Fruit fly (Drosophila melanogaster): Measurements from ENCODE around the gene CkIIalpha-i1.

CkIIalpha-i1 gene

dm6 chr3L:15832146-15832545, 15.4 kb downstream of the CkIIalpha-i1 start, which contains the start of gene CG12713 (continued):
- TF ChIP-seq CG17802 (tag; optimal IDR thresholded peaks at IDR 0.05) (peak; percentile 93), mam (GFP tag; optimal IDR thresholded peaks at IDR 0.05) (peak; percentile 50), pan (optimal IDR thresholded peaks at IDR 0.05) (no peak), pan (GFP tag; optimal IDR thresholded peaks at IDR 0.05 in 1 of 2, IDR thresholded peaks at IDR 0.05 in 1 of 2) (no peak), insv (GFP tag; optimal IDR thresholded peaks at IDR 0.05) (peak in 1 of 2 experiments; percentile 22), Hand (GFP tag; optimal IDR thresholded peaks at IDR 0.05) (no peak), Nf-YC (tag; optimal IDR thresholded peaks at IDR 0.05) (no peak), CG5180 (GFP tag; optimal IDR thresholded peaks at IDR 0.05) (no peak), MBD-R2 (GFP tag; IDR thresholded peaks at IDR 0.05) (peak; percentile 87), GATAe (GFP tag; conservative IDR thresholded peaks at IDR 0.05) (no peak), ash1 (GFP tag; optimal IDR thresholded peaks at IDR 0.05) (no peak), row (GFP tag; IDR thresholded peaks at IDR 0.05) (peak; percentile 78), CG15696 (tag; optimal IDR thresholded peaks at IDR 0.05) (no peak), grau (tag; optimal IDR thresholded peaks at IDR 0.05) (peak; percentile 31), CG1233 (GFP tag; optimal IDR thresholded peaks at IDR 0.05) (no peak), trem (tag; optimal IDR thresholded peaks at IDR 0.05) (peak; percentile 82), CG12659 (GFP tag; optimal IDR thresholded peaks at IDR 0.05) (peak; percentile 52), rib (GFP tag; IDR thresholded peaks at IDR 0.05) (no peak), ems (GFP tag; optimal IDR thresholded peaks at IDR 0.05) (no peak), CG10431 (GFP tag; optimal IDR thresholded peaks at IDR 0.05) (no peak), HmgD (GFP tag; optimal IDR thresholded peaks at IDR 0.05) (peak; percentile 16), CG4360 (GFP tag; IDR thresholded peaks at IDR 0.05) (no peak), CG3281 (GFP tag; optimal IDR thresholded peaks at IDR 0.05) (no peak), sisA (GFP tag; IDR thresholded peaks at IDR 0.05) (no peak), gem (tag; optimal IDR thresholded peaks at IDR 0.05) (peak; percentile 40), Taf1 (GFP tag; IDR thresholded peaks at IDR 0.05) (no peak), CG4404 (GFP tag; IDR thresholded peaks at IDR 0.05) (no peak), hkb (optimal IDR thresholded peaks at IDR 0.05) (peak; percentile 20), hkb (GFP tag; IDR thresholded peaks at IDR 0.05) (no peak), CG6813 (GFP tag; optimal IDR thresholded peaks at IDR 0.05) (no peak), CG8944 (GFP tag; optimal IDR thresholded peaks at IDR 0.05) (no peak), CoRest (tag; optimal IDR thresholded peaks at IDR 0.05) (peak; percentile 57), luna (GFP tag; optimal IDR thresholded peaks at IDR 0.05) (no peak), seq (GFP tag; IDR thresholded peaks at IDR 0.05) (no peak), NFAT (GFP tag; IDR thresholded peaks at IDR 0.05) (no peak), NC2α (GFP tag; optimal IDR thresholded peaks at IDR 0.05) (no peak), CG17912 (GFP tag; optimal IDR thresholded peaks at IDR 0.05) (no peak), Opbp (GFP tag; IDR thresholded peaks at IDR 0.05; ENCODE audit: partially characterized antibody) (peak; percentile 80; the same call in 2 of the 3 replicates), CG4424 (GFP tag; optimal IDR thresholded peaks at IDR 0.05) (peak; percentile 20), CkIIα-i1 (GFP tag; IDR thresholded peaks at IDR 0.05) (no peak), CG1792 (GFP tag; optimal IDR thresholded peaks at IDR 0.05) (no peak), CG12942 (GFP tag; optimal IDR thresholded peaks at IDR 0.05) (no peak), CG4617 (GFP tag; optimal IDR thresholded peaks at IDR 0.05; ENCODE audit: borderline replicate concordance) (peak; percentile 16), chm (GFP tag; IDR thresholded peaks at IDR 0.05) (no peak), Camta (GFP tag; optimal IDR thresholded peaks at IDR 0.05) (no peak), CG11695 (GFP tag; IDR thresholded peaks at IDR 0.05) (no peak), lov (optimal IDR thresholded peaks at IDR 0.05) (no peak), lov (GFP tag; IDR thresholded peaks at IDR 0.05) (no peak), CG15011 (GFP tag; optimal IDR thresholded peaks at IDR 0.05) (no peak), pita (GFP tag; optimal IDR thresholded peaks at IDR 0.05) (peak; percentile 60), esg (GFP tag; conservative IDR thresholded peaks at IDR 0.05) (no peak), Gug (GFP tag; IDR thresholded peaks at IDR 0.05) (no peak), Poxn (GFP tag; IDR thresholded peaks at IDR 0.05) (no peak)
